Worm (Caenorhabditis elegans): Measurements from ENCODE around the gene pho-7.

pho-7 gene

DNA sequence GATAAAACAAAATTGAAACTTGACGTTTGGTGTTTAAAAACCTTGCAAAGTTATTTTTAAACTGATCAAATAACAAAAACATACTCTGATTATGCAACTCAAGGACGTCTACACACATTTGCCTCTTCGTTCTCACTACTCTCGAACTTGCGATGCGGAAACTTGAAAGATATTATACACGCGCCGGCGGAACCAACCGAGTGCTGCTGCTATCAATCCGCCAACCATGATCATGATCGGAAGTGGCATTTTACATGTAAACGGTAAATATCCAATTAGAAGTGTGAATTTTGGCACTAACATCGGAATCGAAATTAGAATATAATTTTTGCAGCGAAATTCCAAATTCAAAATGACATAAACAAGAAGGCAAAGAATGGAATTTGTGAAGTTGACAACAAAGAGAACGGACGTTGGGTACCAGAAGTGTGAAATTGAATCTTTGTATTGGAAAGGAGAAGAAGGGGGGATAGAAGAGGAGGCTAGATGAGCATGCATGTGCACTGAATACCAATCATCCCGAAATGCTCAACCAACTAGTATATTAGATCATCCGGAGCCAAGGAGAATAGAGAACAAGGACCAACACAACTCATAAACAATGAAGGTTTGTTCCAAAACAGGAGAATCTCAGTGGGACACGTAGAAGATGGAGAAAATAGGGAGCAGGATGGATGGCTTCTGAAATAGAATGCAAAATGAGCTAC lies 7.7 kb downstream of the pho-7 start:
- no peak for TF ChIP-seq lin-1 (GFP tag; IDR thresholded peaks at IDR 0.05)
- no peak for TF ChIP-seq zfp-3 (GFP tag; conservative IDR thresholded peaks at IDR 0.05)
- no peak for TF ChIP-seq ces-1 (GFP tag; optimal IDR thresholded peaks at IDR 0.05)

DNA sequence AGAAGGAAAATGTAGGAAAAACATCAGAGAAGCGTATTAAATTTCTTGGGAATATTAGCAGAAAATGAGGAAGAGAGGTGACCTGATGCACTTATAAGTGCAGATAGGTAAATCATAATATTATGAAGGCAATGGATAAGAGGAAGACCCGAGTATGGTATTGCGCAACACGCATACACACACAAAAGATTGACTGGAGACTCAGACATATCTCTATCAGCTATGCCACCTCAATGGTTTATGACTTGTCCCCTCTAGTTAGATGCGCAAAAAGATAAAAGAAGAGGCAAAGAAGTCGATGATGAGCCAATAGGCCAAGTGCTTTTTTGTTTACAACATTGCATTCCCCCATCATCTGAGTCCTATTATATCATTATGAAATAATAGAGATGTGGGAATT lies 9.1 kb downstream of the pho-7 start:
- no peak for TF ChIP-seq ztf-11 (tag; optimal IDR thresholded peaks at IDR 0.05)
- TF ChIP-seq hlh-11 (tag; optimal IDR thresholded peaks at IDR 0.05), result no peak
- no peak for TF ChIP-seq hif-1 (tag; optimal IDR thresholded peaks at IDR 0.05)
- no peak for TF ChIP-seq dmd-6 (GFP tag; IDR thresholded peaks at IDR 0.05)
- no peak for TF ChIP-seq gei-8 (GFP tag; optimal IDR thresholded peaks at IDR 0.05)
- TF ChIP-seq zip-11 (GFP tag; IDR thresholded peaks at IDR 0.05), result no peak
- TF ChIP-seq T26A8.4 (GFP tag; IDR thresholded peaks at IDR 0.05), result no peak
- no peak for TF ChIP-seq hlh-30 (tag; optimal IDR thresholded peaks at IDR 0.05; ENCODE audit: insufficient read depth)
- no peak for TF ChIP-seq D1046.2 (GFP tag; IDR thresholded peaks at IDR 0.05)
- TF ChIP-seq nhr-42 (GFP tag; IDR thresholded peaks at IDR 0.05), result no peak
- no peak for TF ChIP-seq Y5F2A.4 (GFP tag; optimal IDR thresholded peaks at IDR 0.05)
- no peak for TF ChIP-seq F26F4.8 (GFP tag; conservative IDR thresholded peaks at IDR 0.05)
- no peak for TF ChIP-seq dmd-8 (GFP tag; IDR thresholded peaks at IDR 0.05)
- no peak for TF ChIP-seq F49E8.2 (tag; optimal IDR thresholded peaks at IDR 0.05; ENCODE audit: borderline replicate concordance)
- TF ChIP-seq Y105C5A.15 (GFP tag; IDR thresholded peaks at IDR 0.05), result no peak
- no peak for TF ChIP-seq ZK337.2 (GFP tag; IDR thresholded peaks at IDR 0.05)
- no peak for TF ChIP-seq lim-7 (GFP tag; IDR thresholded peaks at IDR 0.05)
- no peak for TF ChIP-seq fos-1 (tag; optimal IDR thresholded peaks at IDR 0.05)
- TF ChIP-seq lin-13 (GFP tag; optimal IDR thresholded peaks at IDR 0.05), result no peak

DNA sequence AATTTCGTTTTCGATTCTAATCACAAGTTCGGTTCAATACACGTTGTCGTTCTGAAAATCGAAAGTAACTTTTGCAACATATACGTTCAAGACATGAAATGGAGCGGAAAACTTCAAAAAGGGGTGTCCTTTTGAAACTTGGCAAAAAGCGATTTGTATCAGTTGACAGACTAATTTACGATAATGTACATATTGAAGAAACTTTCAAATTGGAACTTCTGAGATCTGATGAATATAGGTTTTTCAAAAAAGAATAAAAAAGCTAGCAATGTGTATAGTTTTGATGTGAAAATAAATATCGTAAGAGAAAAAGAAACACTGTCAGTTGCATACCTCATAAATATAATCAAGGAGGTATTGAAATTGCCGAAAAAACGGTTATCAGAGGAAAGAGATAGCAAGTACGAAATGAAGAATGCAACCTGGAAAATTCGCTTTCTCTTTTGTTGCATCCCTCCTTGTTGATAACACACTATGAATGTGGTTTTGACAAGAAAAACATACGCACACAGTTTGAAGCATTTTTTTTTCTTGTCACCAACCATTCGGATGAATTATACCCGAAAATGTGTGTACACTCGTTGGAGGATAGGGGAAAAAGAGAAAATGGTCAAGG lies 12.1 kb downstream of the pho-7 start, which contains the start of gene dgn-1:
Gene dgn-1 (minus strand): TSS at position 51 of the 616 bp plus-strand sequence.
- TF ChIP-seq R02D3.7 (tag; optimal IDR thresholded peaks at IDR 0.05) (no peak), aha-1 (tag) (peak; percentile 47), lir-3 (tag; optimal IDR thresholded peaks at IDR 0.05) (no peak), pqm-1 (tag; optimal IDR thresholded peaks at IDR 0.05) (peak; percentile 30), nhr-28 (tag; optimal IDR thresholded peaks at IDR 0.05) (peak; percentile 42), nhr-6 (tag; optimal IDR thresholded peaks at IDR 0.05) (no peak), Y48G9A.11 (GFP tag; IDR thresholded peaks at IDR 0.05) (no peak), unc-39 (tag; optimal IDR thresholded peaks at IDR 0.05) (no peak), ces-1 (GFP tag; optimal IDR thresholded peaks at IDR 0.05) (no peak), gei-8 (GFP tag; optimal IDR thresholded peaks at IDR 0.05) (no peak), aly-2 (tag; optimal IDR thresholded peaks at IDR 0.05) (no peak), jun-1 (tag; optimal IDR thresholded peaks at IDR 0.05) (no peak), nhr-25 (tag; optimal IDR thresholded peaks at IDR 0.05; ENCODE audit: borderline replicate concordance, insufficient read depth) (no peak), snpc-4 (tag; optimal IDR thresholded peaks at IDR 0.05) (no peak), F37D6.2 (tag; optimal IDR thresholded peaks at IDR 0.05) (no peak), dmd-6 (GFP tag; IDR thresholded peaks at IDR 0.05) (0 out of 2 replicates have a peak, but pooled peaks have one; percentile 12), hif-1 (tag; optimal IDR thresholded peaks at IDR 0.05) (no peak), hlh-11 (tag; optimal IDR thresholded peaks at IDR 0.05) (peak; percentile 27)

DNA sequence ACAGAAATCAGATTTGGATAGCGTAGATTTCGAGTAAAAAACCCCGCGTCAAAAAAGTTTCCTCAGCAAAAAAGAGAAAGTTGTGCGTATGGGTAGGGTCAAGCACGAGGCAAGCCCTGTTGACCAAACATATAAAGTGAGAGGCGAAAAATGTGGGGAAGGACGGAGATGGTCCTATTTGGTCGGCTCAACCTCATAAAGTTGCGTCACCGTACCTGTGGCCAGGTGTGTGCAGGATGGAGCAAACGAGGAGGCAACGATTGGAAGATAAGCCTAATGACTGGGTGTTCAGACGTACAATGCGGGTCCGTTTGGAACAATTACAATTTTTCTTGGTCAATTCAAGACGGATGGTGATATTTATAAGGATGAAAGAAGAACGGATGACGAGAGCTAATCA lies 14.0 kb downstream of the pho-7 start:
- TF ChIP-seq T20F7.1 (GFP tag; optimal IDR thresholded peaks at IDR 0.05) (no peak), dmd-6 (GFP tag; IDR thresholded peaks at IDR 0.05) (no peak), daf-8 (GFP tag; IDR thresholded peaks at IDR 0.05) (no peak), egl-43 (GFP tag; IDR thresholded peaks at IDR 0.05) (no peak), F37D6.2 (tag; optimal IDR thresholded peaks at IDR 0.05) (no peak), ceh-82 (tag; optimal IDR thresholded peaks at IDR 0.05) (no peak), aha-1 (tag) (no peak), spr-3 (GFP tag; optimal IDR thresholded peaks at IDR 0.05) (no peak), nhr-10 (tag; optimal IDR thresholded peaks at IDR 0.05) (no peak), spr-1 (tag; optimal IDR thresholded peaks at IDR 0.05) (no peak), arid-1 (GFP tag; conservative IDR thresholded peaks at IDR 0.05) (no peak), daf-12 (tag; optimal IDR thresholded peaks at IDR 0.05) (no peak), lin-38 (GFP tag; IDR thresholded peaks at IDR 0.05) (no peak), fkh-10 (GFP tag; optimal IDR thresholded peaks at IDR 0.05) (no peak)

Measured in whole organism, L4 larva.